Worm (Caenorhabditis elegans): ENCODE results near the gene F26F2.7.

DNA sequence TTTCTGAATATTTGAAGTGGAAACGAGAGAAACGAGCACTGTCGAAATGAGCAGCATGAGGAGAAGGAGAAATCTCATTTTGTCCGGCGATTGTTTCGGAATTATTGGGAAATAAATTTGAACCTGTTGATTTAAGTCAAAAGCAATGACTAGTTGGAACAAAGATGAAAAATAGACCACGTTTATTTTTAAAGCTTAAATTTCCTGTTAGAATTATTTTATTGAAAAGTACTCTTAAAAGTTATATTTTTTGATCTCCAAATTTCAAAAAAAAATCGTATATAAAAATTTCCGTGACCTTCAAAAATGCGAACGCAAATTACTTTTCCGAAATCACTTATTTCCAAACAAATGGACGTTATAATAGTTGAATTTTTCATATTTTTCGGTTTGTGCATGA is 14.9 kb downstream of the F26F2.7 start, which contains the start of gene F26F2.11:
- TF ChIP-seq nhr-80 (tag; optimal IDR thresholded peaks at IDR 0.05) (no peak), ama-1 (optimal IDR thresholded peaks at IDR 0.05) (no peak), ama-1 (GFP tag; optimal IDR thresholded peaks at IDR 0.05) (no peak), xnd-1 (tag; optimal IDR thresholded peaks at IDR 0.05) (no peak), sdz-38 (tag; optimal IDR thresholded peaks at IDR 0.05) (no peak), hmg-20 (GFP tag; IDR thresholded peaks at IDR 0.05) (no peak), F49E8.2 (tag; optimal IDR thresholded peaks at IDR 0.05; ENCODE audit: insufficient read depth) (no peak), dpl-1 (GFP tag; optimal IDR thresholded peaks at IDR 0.05) (no peak), dpff-1 (tag; optimal IDR thresholded peaks at IDR 0.05) (no peak)

All from whole organism, young adult.